Worm (Caenorhabditis elegans) whole organism, late embryonic: ENCODE results near the gene T09F5.20.

Experiments used
- F13H6.1 ChIP-seq: sonication (generic microtip); optimal IDR thresholded peaks from 2 replicates; lab custom pipeline; 2016; ENCODE audit warnings: missing genetic modification characterization, missing compliant biosample characterization
- K02D7.2 ChIP-seq: sonication (generic microtip); optimal IDR thresholded peaks from 2 replicates; lab custom pipeline; 2017; ENCODE audit warnings: mild to moderate bottlenecking, missing genetic modification characterization, missing compliant biosample characterization
- ahr-1 ChIP-seq: sonication (generic microtip); optimal IDR thresholded peaks from 2 replicates; lab custom pipeline; 2016; ENCODE audit warnings: missing genetic modification characterization, missing compliant biosample characterization
- ceh-18 ChIP-seq: sonication (generic microtip); optimal IDR thresholded peaks from 2 replicates; lab custom pipeline; 2016; ENCODE audit warnings: missing genetic modification characterization, missing compliant biosample characterization
- ceh-19 ChIP-seq: fragments of 200-800 bp; sonication (Bioruptor generic); optimal IDR thresholded peaks from 2 replicates; lab custom pipeline; 2018; ENCODE audit warnings: mild to moderate bottlenecking, missing genetic modification characterization, missing compliant biosample characterization
- ceh-31 ChIP-seq: sonication (generic microtip); optimal IDR thresholded peaks from 2 replicates; lab custom pipeline; 2016; ENCODE audit warnings: missing genetic modification characterization, missing compliant biosample characterization
- ceh-34 ChIP-seq: sonication (generic microtip); optimal IDR thresholded peaks from 2 replicates; lab custom pipeline; 2016; ENCODE audit warnings: mild to moderate bottlenecking, missing genetic modification characterization, missing compliant biosample characterization
- ceh-45 ChIP-seq: fragments of 200-800 bp; sonication (Bioruptor generic); IDR thresholded peaks from 2 replicates; pipeline ENCODE4 v1.3.6; 2022; ENCODE audit warnings: missing genetic modification reagents, missing genetic modification characterization, missing compliant biosample characterization
- ceh-48 ChIP-seq: sonication (generic microtip); optimal IDR thresholded peaks from 2 replicates; lab custom pipeline; 2016; ENCODE audit warnings: missing genetic modification characterization, inconsistent platforms, missing compliant biosample characterization
- ceh-6 ChIP-seq: fragments of 200-800 bp; sonication (Bioruptor generic); optimal IDR thresholded peaks from 2 replicates; lab custom pipeline; 2018; ENCODE audit warnings: mild to moderate bottlenecking, missing genetic modification characterization, missing compliant biosample characterization
- che-1 ChIP-seq: sonication (generic microtip); optimal IDR thresholded peaks from 2 replicates; lab custom pipeline; 2016; ENCODE audit warnings: mild to moderate bottlenecking, missing genetic modification characterization, missing compliant biosample characterization
- dve-1 ChIP-seq: sonication (generic microtip); optimal IDR thresholded peaks from 2 replicates; lab custom pipeline; 2017; ENCODE audit warnings: antibody characterized with exemption, mild to moderate bottlenecking, missing genetic modification characterization, missing compliant biosample characterization
- elt-2 ChIP-seq: sonication (generic microtip); optimal IDR thresholded peaks from 2 replicates; lab custom pipeline; 2016; ENCODE audit warnings: missing genetic modification reagents, missing genetic modification characterization, missing compliant biosample characterization
- eyg-1 ChIP-seq: sonication (generic microtip); optimal IDR thresholded peaks from 2 replicates; lab custom pipeline; 2016; ENCODE audit warnings: missing genotype, missing genetic modification characterization, missing compliant biosample characterization
- fkh-10 ChIP-seq: fragments of 150-350 bp; optimal IDR thresholded peaks from 2 replicates; lab custom pipeline; 2014; ENCODE audit warnings: missing biosample characterization, missing genetic modification reagents, missing genetic modification characterization
- fkh-6 ChIP-seq: sonication (generic microtip); optimal IDR thresholded peaks from 2 replicates; lab custom pipeline; 2016; ENCODE audit warnings: missing genetic modification characterization, missing compliant biosample characterization
- hlh-13 ChIP-seq: fragments of 200-800 bp; sonication (Bioruptor generic); optimal IDR thresholded peaks from 2 replicates; lab custom pipeline; 2018; ENCODE audit warnings: mild to moderate bottlenecking, missing genetic modification characterization, missing compliant biosample characterization
- lim-6 ChIP-seq: sonication (generic microtip); optimal IDR thresholded peaks from 2 replicates; lab custom pipeline; 2016; ENCODE audit warnings: missing genetic modification characterization, missing compliant biosample characterization
- lin-11 ChIP-seq: fragments of 200-800 bp; sonication (Bioruptor generic); optimal IDR thresholded peaks from 2 replicates; lab custom pipeline; 2018; ENCODE audit warnings: mild to moderate bottlenecking, missing genetic modification characterization, missing compliant biosample characterization
- mec-3 ChIP-seq: sonication (generic microtip); optimal IDR thresholded peaks from 2 replicates; lab custom pipeline; 2016; ENCODE audit warnings: borderline replicate concordance, missing genetic modification characterization, missing compliant biosample characterization
- nfya-1 ChIP-seq: sonication (generic microtip); optimal IDR thresholded peaks from 2 replicates; lab custom pipeline; 2017; ENCODE audit warnings: missing genetic modification characterization, mild to moderate bottlenecking, missing compliant biosample characterization, antibody characterized with exemption, moderate library complexity
- nhr-11 ChIP-seq: fragments of 150-350 bp; optimal IDR thresholded peaks from 2 replicates; lab custom pipeline; 2014; ENCODE audit warnings: missing biosample characterization, missing genetic modification characterization
- nhr-232 ChIP-seq: sonication (generic microtip); optimal IDR thresholded peaks from 2 replicates; lab custom pipeline; 2016; ENCODE audit warnings: missing genetic modification characterization, missing compliant biosample characterization
- odd-2 ChIP-seq: sonication (generic microtip); optimal IDR thresholded peaks from 2 replicates; lab custom pipeline; 2017; ENCODE audit warnings: antibody characterized with exemption, mild to moderate bottlenecking, missing genetic modification characterization, missing compliant biosample characterization
- pag-3 ChIP-seq: sonication (generic microtip); optimal IDR thresholded peaks from 2 replicates; lab custom pipeline; 2016; ENCODE audit warnings: missing compliant biosample characterization, missing genetic modification characterization, borderline replicate concordance
- pha-4 ChIP-seq: fragments of 150-350 bp; optimal IDR thresholded peaks from 2 replicates; lab custom pipeline; 2018; ENCODE audit warnings: missing biosample characterization, missing genetic modification reagents, missing genetic modification characterization
- pros-1 ChIP-seq: fragments of 150-350 bp; optimal IDR thresholded peaks from 2 replicates; lab custom pipeline; 2014; ENCODE audit warnings: missing biosample characterization, missing genetic modification reagents, missing genetic modification characterization
- ref-2 ChIP-seq: sonication (generic microtip); optimal IDR thresholded peaks from 2 replicates; lab custom pipeline; 2016; ENCODE audit warnings: missing genetic modification characterization, missing compliant biosample characterization
- rnt-1 ChIP-seq: sonication (generic microtip); optimal IDR thresholded peaks from 2 replicates; lab custom pipeline; 2016; ENCODE audit warnings: missing genetic modification characterization, missing compliant biosample characterization
- sox-2 ChIP-seq: fragments of 200-800 bp; sonication (Bioruptor generic); IDR thresholded peaks from 2 replicates; pipeline ENCODE4 v1.3.6; 2022; ENCODE audit warnings: missing genetic modification reagents, missing genetic modification characterization, missing compliant biosample characterization
- ttx-3 ChIP-seq: sonication (generic microtip); optimal IDR thresholded peaks from 2 replicates; lab custom pipeline; 2016; ENCODE audit warnings: missing genetic modification reagents, missing genetic modification characterization, missing compliant biosample characterization
- unc-3 ChIP-seq, 2 experiments: fragments of 200-800 bp in 1 of 2; sonication (Bioruptor generic) in 1 of 2; sonication (generic microtip) in 1 of 2; conservative IDR thresholded peaks in 1 of 2; optimal IDR thresholded peaks in 1 of 2; 2 replicates each; pipeline versions ENCODE4 v1.3.6 to Lab custom; 2016 to 2022; ENCODE audit warnings: missing compliant biosample characterization in 2 of 2, missing genetic modification characterization in 2 of 2, missing genetic modification reagents in 1 of 2
- unc-55 ChIP-seq: sonication (generic microtip); optimal IDR thresholded peaks from 2 replicates; lab custom pipeline; 2017; ENCODE audit warnings: missing biosample characterization, missing genetic modification reagents, missing genetic modification characterization
- unc-86 ChIP-seq: sonication (generic microtip); optimal IDR thresholded peaks from 2 replicates; lab custom pipeline; 2016; ENCODE audit warnings: missing genetic modification characterization, missing compliant biosample characterization

Gene T09F5.20

ce11 chrV:15162697-15163096 lies 15.0 kb upstream of the T09F5.20 start, which contains the start of gene srz-11:
Gene srz-11 (plus strand): TSS chrV:15163082.
- no peak for TF ChIP-seq ahr-1 (tag; lab: Kevin White, UChicago)
- no peak for TF ChIP-seq mec-3 (tag; lab: Kevin White, UChicago)
- no peak for TF ChIP-seq hlh-13 (GFP tag; lab: Kevin White, UChicago)
- no peak for TF ChIP-seq lin-11 (tag; lab: Kevin White, UChicago)
- TF ChIP-seq ceh-31 (tag; lab: Kevin White, UChicago) = no peak

- no peak for TF ChIP-seq che-1
- TF ChIP-seq pros-1 (tag; lab: Kevin White, UChicago) = no peak
- TF ChIP-seq nfya-1 (tag; lab: Kevin White, UChicago) = no peak
- no peak for TF ChIP-seq odd-2 (tag; lab: Kevin White, UChicago)
- TF ChIP-seq K02D7.2 = no peak
- TF ChIP-seq elt-2 (tag; lab: Kevin White, UChicago) = no peak
- no peak for TF ChIP-seq unc-86 (tag; lab: Kevin White, UChicago)
- no peak for TF ChIP-seq eyg-1 (tag; lab: Kevin White, UChicago)
- no peak for TF ChIP-seq lim-6 (tag; lab: Kevin White, UChicago)
- no peak for TF ChIP-seq ceh-18 (tag; lab: Kevin White, UChicago)
These were observed 11.0 kb upstream of the T09F5.20 start, which contains the start of gene str-45 for ce11 chrV:15158691-15159090. Gene str-45 (plus strand): TSS chrV:15158991.

- TF ChIP-seq unc-55 (GFP tag; lab: Kevin White, UChicago) (no peak), pha-4 (tag; lab: Kevin White, UChicago) (no peak), rnt-1 (tag; lab: Kevin White, UChicago) (no peak), unc-3 (GFP tag; conservative IDR thresholded peaks at IDR 0.05; lab: Robert Waterston, UW) (no peak), unc-3 (tag; optimal IDR thresholded peaks at IDR 0.05; lab: Kevin White, UChicago) (no peak), lim-6 (tag; lab: Kevin White, UChicago) (no peak), ceh-19 (GFP tag; lab: Kevin White, UChicago) (no peak), fkh-10 (no peak), ttx-3 (no peak)
These were observed 8.8 kb upstream of the T09F5.20 start for ce11 chrV:15156504-15156903.

- TF ChIP-seq sox-2 (GFP tag; lab: Robert Waterston, UW) (no peak), pag-3 (no peak), ceh-45 (GFP tag; lab: Robert Waterston, UW) (no peak), mec-3 (tag; lab: Kevin White, UChicago) (no peak), nhr-232 (tag; lab: Kevin White, UChicago) (no peak), ceh-6 (GFP tag; lab: Kevin White, UChicago) (no peak), eyg-1 (tag; lab: Kevin White, UChicago) (no peak), nhr-11 (tag; lab: Kevin White, UChicago) (no peak)
- TF ChIP-seq, all 69 proteins: peak for 0
These were observed 5.6 kb upstream of the T09F5.20 start, which contains the start of gene srh-55 for ce11 chrV:15153277-15153676. Gene srh-55 (plus strand): TSS chrV:15153577.

ce11 chrV:15152010-15152409 lies 4.3 kb upstream of the T09F5.20 start:
- TF ChIP-seq fkh-6 (tag; lab: Kevin White, UChicago) = no peak
- no peak for TF ChIP-seq F13H6.1 (tag; lab: Kevin White, UChicago)
- no peak for TF ChIP-seq pag-3
- no peak for TF ChIP-seq dve-1 (tag; lab: Kevin White, UChicago)
- no peak for TF ChIP-seq ref-2 (tag; lab: Kevin White, UChicago)
- no peak for TF ChIP-seq ceh-34 (tag; lab: Kevin White, UChicago)
- TF ChIP-seq ceh-48 (tag; lab: Kevin White, UChicago) = no peak
- no peak for TF ChIP-seq ceh-19 (GFP tag; lab: Kevin White, UChicago)
